Worm (Caenorhabditis elegans) whole organism, L1 larva: ENCODE results near the gene F26F4.12.

ENCODE experiments used
- alr-1 ChIP-seq: fragments of 200-800 bp; sonication (Bioruptor generic); optimal IDR thresholded peaks from 2 replicates; lab custom pipeline; 2018; ENCODE audit warnings: borderline replicate concordance, mild to moderate bottlenecking, missing genetic modification characterization, missing compliant biosample characterization
- ceh-90 ChIP-seq: sonication (generic microtip); optimal IDR thresholded peaks from 2 replicates; lab custom pipeline; 2016; ENCODE audit warnings: missing genetic modification characterization, missing compliant biosample characterization
- dpl-1 ChIP-seq, 3 experiments: fragments of 150-350 bp in 2 of 3; sonication (generic microtip) in 1 of 3; optimal IDR thresholded peaks; 2 replicates each; lab custom pipeline; 2014 to 2017; ENCODE audit warnings: missing biosample characterization in 3 of 3, missing genetic modification characterization in 3 of 3, missing genetic modification reagents in 3 of 3
- dsc-1 ChIP-seq: sonication (generic microtip); optimal IDR thresholded peaks from 2 replicates; lab custom pipeline; 2016; ENCODE audit warnings: mild to moderate bottlenecking, missing genetic modification characterization, missing compliant biosample characterization
- efl-1 ChIP-seq, 4 experiments: fragments of 150-350 bp; optimal IDR thresholded peaks in 3 of 4; peaks in 1 of 4; 1 replicate in 1 of 4; 2 replicates in 3 of 4; lab custom pipeline; 2014; ENCODE audit warnings: missing biosample characterization in 2 of 4, missing genetic modification characterization in 2 of 4, missing genetic modification reagents in 2 of 4
- elt-2 ChIP-seq: sonication (generic microtip); optimal IDR thresholded peaks from 2 replicates; lab custom pipeline; 2016; ENCODE audit warnings: missing genetic modification characterization, mild to moderate bottlenecking, inconsistent platforms, missing compliant biosample characterization, missing genetic modification reagents
- fkh-8 ChIP-seq: sonication (generic microtip); optimal IDR thresholded peaks from 2 replicates; lab custom pipeline; 2016; ENCODE audit warnings: mild to moderate bottlenecking, missing genetic modification characterization, missing compliant biosample characterization
- irx-1 ChIP-seq: sonication (generic microtip); optimal IDR thresholded peaks from 2 replicates; lab custom pipeline; 2016; ENCODE audit warnings: missing genetic modification characterization, missing compliant biosample characterization
- lin-14 ChIP-seq: fragments of 200-800 bp; sonication (Bioruptor generic); optimal IDR thresholded peaks from 2 replicates; lab custom pipeline; 2018; ENCODE audit warnings: mild to moderate bottlenecking, missing genetic modification characterization, moderate library complexity, missing compliant biosample characterization
- lin-35 ChIP-seq, 2 experiments: fragments of 150-350 bp; optimal IDR thresholded peaks; 2 replicates each; lab custom pipeline; 2014; ENCODE audit warnings: missing biosample characterization in 2 of 2, missing genetic modification characterization in 2 of 2, missing genetic modification reagents in 2 of 2
- lir-3 ChIP-seq: sonication (generic microtip); optimal IDR thresholded peaks from 2 replicates; lab custom pipeline; 2016; ENCODE audit warnings: mild to moderate bottlenecking, missing genetic modification characterization, moderate library complexity, missing compliant biosample characterization; ENCODE audit not compliant: poor library complexity
- lsy-2 ChIP-seq, 2 experiments: fragments of 150-350 bp; optimal IDR thresholded peaks; 2 replicates each; lab custom pipeline; 2014; ENCODE audit warnings: missing biosample characterization in 2 of 2, missing genetic modification characterization in 2 of 2
- mef-2 ChIP-seq: fragments of 150-350 bp; optimal IDR thresholded peaks from 2 replicates; lab custom pipeline; 2014; ENCODE audit warnings: missing biosample characterization, missing genetic modification characterization
- nhr-20 ChIP-seq: sonication (generic microtip); optimal IDR thresholded peaks from 2 replicates; lab custom pipeline; 2016; ENCODE audit warnings: mild to moderate bottlenecking, missing genetic modification characterization, missing compliant biosample characterization
- nhr-47 ChIP-seq: sonication (generic microtip); optimal IDR thresholded peaks from 2 replicates; lab custom pipeline; 2016; ENCODE audit warnings: mild to moderate bottlenecking, missing genetic modification characterization, moderate library complexity, missing compliant biosample characterization
- nhr-71 ChIP-seq: sonication (generic microtip); optimal IDR thresholded peaks from 2 replicates; lab custom pipeline; 2016; ENCODE audit warnings: mild to moderate bottlenecking, missing genetic modification characterization, moderate library complexity, missing compliant biosample characterization
- nhr-90 ChIP-seq: sonication (generic microtip); optimal IDR thresholded peaks from 2 replicates; lab custom pipeline; 2016; ENCODE audit warnings: mild to moderate bottlenecking, missing genetic modification characterization, missing compliant biosample characterization; ENCODE audit not compliant: poor library complexity
- rnt-1 ChIP-seq: sonication (generic microtip); optimal IDR thresholded peaks from 2 replicates; lab custom pipeline; 2016; ENCODE audit warnings: mild to moderate bottlenecking, missing genetic modification characterization, moderate library complexity, missing compliant biosample characterization
- snu-23 ChIP-seq: sonication (generic microtip); optimal IDR thresholded peaks from 2 replicates; lab custom pipeline; 2016; ENCODE audit warnings: missing genetic modification characterization, missing compliant biosample characterization
- sox-4 ChIP-seq: sonication (generic microtip); optimal IDR thresholded peaks from 2 replicates; lab custom pipeline; 2016; ENCODE audit warnings: missing genetic modification characterization, missing compliant biosample characterization
- sptf-1 ChIP-seq: fragments of 150-350 bp; optimal IDR thresholded peaks from 2 replicates; lab custom pipeline; 2014; ENCODE audit warnings: missing biosample characterization, missing genetic modification characterization
- tbx-2 ChIP-seq: sonication (generic microtip); optimal IDR thresholded peaks from 2 replicates; lab custom pipeline; 2016; ENCODE audit warnings: missing genetic modification characterization, missing compliant biosample characterization
- unc-130 ChIP-seq: fragments of 150-350 bp; optimal IDR thresholded peaks from 2 replicates; lab custom pipeline; 2017; ENCODE audit warnings: missing biosample characterization, missing genetic modification characterization, inconsistent platforms
- unc-98 ChIP-seq: fragments of 200-800 bp; sonication (Bioruptor generic); IDR thresholded peaks from 2 replicates; pipeline ENCODE4 v1.3.6; 2022; ENCODE audit warnings: missing genetic modification characterization, missing compliant biosample characterization
- ztf-11 ChIP-seq, 2 experiments: sonication (generic microtip); optimal IDR thresholded peaks; 2 replicates each; lab custom pipeline; 2016 to 2017; ENCODE audit warnings: missing genetic modification characterization in 2 of 2, missing biosample characterization in 1 of 2, missing compliant biosample characterization in 1 of 2

The F26F4.12 gene

ce11 chrIII:4861744-4862401, 48.0 kb downstream of the F26F4.12 start, which contains the start of the genes C35D10.10 and C35D10.5:
Gene C35D10.10, minus strand, starts transcription at chrIII:4861794.
Gene C35D10.5, plus strand, starts transcription at chrIII:4862351.
- no peak for TF ChIP-seq efl-1 (optimal IDR thresholded peaks at IDR 0.05; lab: Kevin White, UChicago)
- peak in 1 of 2 experiments; percentile 27 for TF ChIP-seq efl-1 (GFP tag; optimal IDR thresholded peaks at IDR 0.05 in 1 of 2; lab: Kevin White, UChicago)
- peak; percentile 48 for TF ChIP-seq nhr-90 (tag; lab: Kevin White, UChicago)
- TF ChIP-seq rnt-1 (tag; lab: Kevin White, UChicago) = peak; percentile 8
- no peak for TF ChIP-seq unc-130 (tag; lab: Kevin White, UChicago)
- TF ChIP-seq tbx-2 = peak; percentile 20
- TF ChIP-seq nhr-47 (tag; lab: Kevin White, UChicago) = peak; percentile 42
- TF ChIP-seq unc-98 (GFP tag; lab: Robert Waterston, UW) = no peak
- TF ChIP-seq elt-2 (tag; lab: Kevin White, UChicago) = no peak
- TF ChIP-seq ceh-90 (tag; lab: Kevin White, UChicago) = peak; percentile 81
- peak; percentile 7 for TF ChIP-seq dsc-1
- TF ChIP-seq lir-3 (tag; lab: Kevin White, UChicago) = peak; percentile 62
- TF ChIP-seq dpl-1 (GFP tag; optimal IDR thresholded peaks at IDR 0.05; lab: Kevin White, UChicago) = peak in 2 of 3 experiments; percentile 4 to 17
- TF ChIP-seq nhr-20 (tag; lab: Kevin White, UChicago) = peak; percentile 12
- peak; percentile 34 for TF ChIP-seq nhr-71 (tag; lab: Kevin White, UChicago)
- peak in 1 of 2 experiments; percentile 35 for TF ChIP-seq lsy-2 (tag; optimal IDR thresholded peaks at IDR 0.05; lab: Kevin White, UChicago)
- no peak for TF ChIP-seq alr-1 (tag; lab: Kevin White, UChicago)
- no peak for TF ChIP-seq sptf-1 (tag; lab: Kevin White, UChicago)
- TF ChIP-seq sox-4 (tag; lab: Kevin White, UChicago) = no peak
- TF ChIP-seq mef-2 (tag; lab: Kevin White, UChicago) = no peak
- TF ChIP-seq ztf-11 (tag; optimal IDR thresholded peaks at IDR 0.05; lab: Kevin White, UChicago) = peak in 1 of 2 experiments; percentile 39
- TF ChIP-seq irx-1 (tag; lab: Kevin White, UChicago) = peak; percentile 33
- peak; percentile 4 for TF ChIP-seq snu-23 (GFP tag; lab: Kevin White, UChicago)
- TF ChIP-seq lin-14 = no peak
- no peak for TF ChIP-seq lin-35 (GFP tag; optimal IDR thresholded peaks at IDR 0.05; lab: Kevin White, UChicago)

DNA sequence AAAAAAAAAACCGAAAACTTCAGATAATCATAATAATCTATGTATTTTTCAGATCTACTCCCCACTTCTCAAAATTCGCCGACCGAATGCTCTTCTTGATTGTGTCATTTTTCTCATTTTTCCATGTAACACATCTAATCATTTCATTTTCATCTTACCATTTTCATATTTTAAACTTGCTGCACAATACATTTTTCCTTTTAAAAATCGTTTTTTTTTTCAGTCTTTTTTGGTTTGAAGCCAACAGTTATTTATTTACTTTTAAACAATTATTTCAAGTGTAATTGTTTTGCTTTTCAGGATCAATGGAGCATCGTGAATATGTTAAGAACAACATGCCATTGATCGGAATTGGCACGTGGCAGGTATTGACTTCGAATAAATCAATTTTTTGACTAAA, 50.8 kb downstream of the F26F4.12 start, which contains the start of gene C35D10.6:
Gene C35D10.6, plus strand, starts transcription at position 301 of the 400 bp plus-strand sequence.
- no peak for TF ChIP-seq fkh-8
- no peak for TF ChIP-seq efl-1 (optimal IDR thresholded peaks at IDR 0.05; lab: Kevin White, UChicago)
- peak in 1 of 2 experiments; percentile 76 for TF ChIP-seq efl-1 (GFP tag; optimal IDR thresholded peaks at IDR 0.05 in 1 of 2; lab: Kevin White, UChicago)
